Fruit fly (Drosophila melanogaster): ENCODE results near the gene tx.

tx gene

DNA sequence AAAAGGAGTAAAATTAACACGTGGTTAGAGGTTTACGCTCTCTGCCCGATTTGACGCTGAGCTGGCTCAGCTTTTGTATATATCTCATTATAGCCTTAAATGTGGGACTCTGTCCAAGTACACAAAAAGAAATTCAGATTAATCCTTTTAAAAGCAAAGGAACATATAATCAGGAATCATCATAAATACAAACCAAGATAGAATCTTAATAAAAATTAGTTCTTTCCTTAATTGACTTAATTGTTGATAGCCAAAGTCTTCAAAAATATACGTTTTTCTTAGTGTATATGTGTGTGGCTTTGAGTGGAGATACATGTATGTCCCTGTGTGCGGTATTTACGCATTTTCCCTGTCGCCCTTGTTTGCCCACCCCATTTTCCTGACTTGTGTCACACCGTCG lies 53.7 kb downstream of the tx start (continued):
- TF ChIP-seq Six4 (GFP tag; optimal IDR thresholded peaks at IDR 0.05) (no peak), croc (GFP tag; conservative IDR thresholded peaks at IDR 0.05) (no peak), kah (GFP tag; optimal IDR thresholded peaks at IDR 0.05) (no peak), zen (tag; optimal IDR thresholded peaks at IDR 0.05) (no peak), Elba2 (GFP tag; optimal IDR thresholded peaks at IDR 0.05) (no peak), sug (tag; optimal IDR thresholded peaks at IDR 0.05) (peak; percentile 10), CG8388 (GFP tag; optimal IDR thresholded peaks at IDR 0.05) (no peak), HLHmδ (GFP tag; optimal IDR thresholded peaks at IDR 0.05) (no peak), Hand (GFP tag; optimal IDR thresholded peaks at IDR 0.05) (peak; percentile 17), CG13894 (tag; optimal IDR thresholded peaks at IDR 0.05) (peak; percentile 69), Atf6 (GFP tag; IDR thresholded peaks at IDR 0.05) (no peak; the same call in 1 of the 2 replicates), Sox102F (GFP tag; optimal IDR thresholded peaks at IDR 0.05) (peak; percentile 21), org-1 (GFP tag; optimal IDR thresholded peaks at IDR 0.05) (peak; percentile 4), lab (GFP tag; optimal IDR thresholded peaks at IDR 0.05) (peak; percentile 71), sim (GFP tag; IDR thresholded peaks at IDR 0.05) (no peak), disco-r (GFP tag; optimal IDR thresholded peaks at IDR 0.05) (no peak), nerfin-1 (tag; optimal IDR thresholded peaks at IDR 0.05) (no peak), CG4820 (GFP tag; optimal IDR thresholded peaks at IDR 0.05) (no peak), CG1603 (tag; optimal IDR thresholded peaks at IDR 0.05) (no peak), CG13775 (GFP tag; optimal IDR thresholded peaks at IDR 0.05) (no peak), CG14014 (GFP tag; IDR thresholded peaks at IDR 0.05) (peak; percentile 38; the same call in 1 of the 2 replicates), sob (GFP tag; IDR thresholded peaks at IDR 0.05) (peak; percentile 33; the same call in 1 of the 2 replicates), CG14441 (GFP tag; IDR thresholded peaks at IDR 0.05) (0 out of 2 replicates have a peak, but pooled peaks have one; percentile 34), luna (GFP tag; optimal IDR thresholded peaks at IDR 0.05) (no peak), CG32767 (GFP tag; IDR thresholded peaks at IDR 0.05) (0 out of 2 replicates have a peak, but pooled peaks have one; percentile 31), CG12744 (GFP tag; optimal IDR thresholded peaks at IDR 0.05) (no peak), Hsf (GFP tag; optimal IDR thresholded peaks at IDR 0.05) (peak; percentile 20), CG4328 (GFP tag; optimal IDR thresholded peaks at IDR 0.05) (no peak), CG32532 (GFP tag; IDR thresholded peaks at IDR 0.05) (peak; percentile 58; the same call in 1 of the 2 replicates), jumu (GFP tag; optimal IDR thresholded peaks at IDR 0.05) (no peak), CG9932 (GFP tag; IDR thresholded peaks at IDR 0.05) (peak; percentile 61), CG8281 (tag; optimal IDR thresholded peaks at IDR 0.05) (no peak), CG14965 (GFP tag; optimal IDR thresholded peaks at IDR 0.05; ENCODE audit: borderline replicate concordance) (no peak), Meics (GFP tag; optimal IDR thresholded peaks at IDR 0.05) (peak; percentile 58), HHEX (GFP tag; optimal IDR thresholded peaks at IDR 0.05) (peak; percentile 23), CG5180 (GFP tag; optimal IDR thresholded peaks at IDR 0.05) (no peak), CG8944 (GFP tag; optimal IDR thresholded peaks at IDR 0.05) (no peak), eve (GFP tag; optimal IDR thresholded peaks at IDR 0.05) (peak in 1 of 2 experiments; percentile 34), H2.0 (GFP tag; IDR thresholded peaks at IDR 0.05) (0 out of 2 replicates have a peak, but pooled peaks have one; percentile 9), slbo (GFP tag; IDR thresholded peaks at IDR 0.05) (peak; percentile 69), Eip74EF (GFP tag; optimal IDR thresholded peaks at IDR 0.05) (no peak), CG12769 (tag; optimal IDR thresholded peaks at IDR 0.05) (peak; percentile 47), Atf-2 (GFP tag; optimal IDR thresholded peaks at IDR 0.05) (no peak), CG12071 (GFP tag; optimal IDR thresholded peaks at IDR 0.05) (no peak), cwo (GFP tag; optimal IDR thresholded peaks at IDR 0.05) (peak; percentile 52), CG7839 (tag; optimal IDR thresholded peaks at IDR 0.05) (peak; percentile 56), CG3995 (GFP tag; optimal IDR thresholded peaks at IDR 0.05) (no peak), Awh (GFP tag; IDR thresholded peaks at IDR 0.05) (no peak), jing (GFP tag; optimal IDR thresholded peaks at IDR 0.05) (no peak), wor (GFP tag; IDR thresholded peaks at IDR 0.05) (no peak)
